Fruit fly (Drosophila melanogaster) whole organism, embryonic: ENCODE measurements around the gene ND-SGDH.

ENCODE experiments used
- BEAF-32 ChIP-seq: fragments of 200-800 bp; sonication (Bioruptor generic); optimal IDR thresholded peaks from 3 replicates; lab custom pipeline; 2017; ENCODE audit warnings: missing biosample characterization, missing genetic modification characterization, mild to moderate bottlenecking, moderate library complexity, missing genetic modification reagents
- Bgb ChIP-seq: fragments of 200-800 bp; sonication (Bioruptor generic); IDR thresholded peaks from 2 replicates; pipeline ENCODE4 v1.3.6; 2022; ENCODE audit warnings: missing biosample characterization, missing genetic modification characterization; ENCODE audit not compliant: partially characterized antibody
- C15 ChIP-seq: fragments of 200-800 bp; sonication (Bioruptor generic); IDR thresholded peaks from 3 replicates; pipeline ENCODE4 v1.3.6; 2022; ENCODE audit warnings: missing biosample characterization, missing genetic modification characterization
- CG10462 ChIP-seq: fragments of 200-800 bp; sonication (Bioruptor generic); optimal IDR thresholded peaks from 2 replicates; lab custom pipeline; 2016; ENCODE audit warnings: missing biosample characterization, missing genetic modification characterization
- CG1233 ChIP-seq: fragments of 200-800 bp; sonication (Bioruptor generic); optimal IDR thresholded peaks from 4 replicates; lab custom pipeline; 2018; ENCODE audit warnings: missing biosample characterization, mild to moderate bottlenecking, missing genetic modification characterization
- CG12769 ChIP-seq: fragments of 200-800 bp; sonication (Bioruptor generic); optimal IDR thresholded peaks from 2 replicates; lab custom pipeline; 2019; ENCODE audit warnings: missing biosample characterization, mild to moderate bottlenecking, missing genetic modification characterization, moderate library complexity
- CG13123 ChIP-seq: fragments of 200-800 bp; sonication (Bioruptor generic); optimal IDR thresholded peaks from 2 replicates; lab custom pipeline; 2016; ENCODE audit warnings: missing biosample characterization, missing genetic modification characterization
- CG13775 ChIP-seq: fragments of 200-800 bp; sonication (Bioruptor generic); optimal IDR thresholded peaks from 3 replicates; lab custom pipeline; 2017; ENCODE audit warnings: missing biosample characterization, mild to moderate bottlenecking, missing genetic modification characterization
- CG16813 ChIP-seq: fragments of 200-800 bp; sonication (Bioruptor generic); IDR thresholded peaks from 3 replicates; pipeline ENCODE4 v1.3.6; 2022; ENCODE audit warnings: missing biosample characterization, missing genetic modification characterization; ENCODE audit not compliant: partially characterized antibody
- CG30020 ChIP-seq: fragments of 200-800 bp; optimal IDR thresholded peaks from 2 replicates; lab custom pipeline; 2019; ENCODE audit warnings: missing biosample characterization, mild to moderate bottlenecking, missing genetic modification characterization, moderate library complexity
- CG3281 ChIP-seq: fragments of 200-800 bp; sonication (Bioruptor generic); optimal IDR thresholded peaks from 3 replicates; lab custom pipeline; 2017; ENCODE audit warnings: missing biosample characterization, mild to moderate bottlenecking, missing genetic modification characterization
- CG3726 ChIP-seq: fragments of 200-800 bp; sonication (Bioruptor generic); IDR thresholded peaks from 3 replicates; pipeline ENCODE4, ENCODE4 v1.3.6; 2022; ENCODE audit warnings: missing biosample characterization, missing genetic modification characterization
- CG4360 ChIP-seq: fragments of 200-800 bp; sonication (Bioruptor generic); IDR thresholded peaks from 2 replicates; pipeline ENCODE4 v1.3.6; 2022; ENCODE audit warnings: missing biosample characterization, missing genetic modification characterization
- CG4820 ChIP-seq: fragments of 200-800 bp; sonication (Bioruptor generic); optimal IDR thresholded peaks from 3 replicates; lab custom pipeline; 2016; ENCODE audit warnings: missing biosample characterization, missing genetic modification characterization
- CG6683 ChIP-seq: fragments of 200-800 bp; sonication (Bioruptor generic); optimal IDR thresholded peaks from 2 replicates; lab custom pipeline; 2017; ENCODE audit warnings: missing biosample characterization, mild to moderate bottlenecking, missing genetic modification characterization, missing genetic modification reagents
- CG7786 ChIP-seq: fragments of 200-800 bp; sonication (Bioruptor generic); optimal IDR thresholded peaks from 2 replicates; lab custom pipeline; 2016; ENCODE audit warnings: missing biosample characterization, missing genetic modification characterization
- CG8089 ChIP-seq: fragments of 200-800 bp; sonication (Bioruptor generic); optimal IDR thresholded peaks from 3 replicates; lab custom pipeline; 2016; ENCODE audit warnings: missing biosample characterization, missing genetic modification characterization
- CG8281 ChIP-seq: fragments of 200-800 bp; sonication (Bioruptor generic); optimal IDR thresholded peaks from 2 replicates; lab custom pipeline; 2018; ENCODE audit warnings: missing biosample characterization, mild to moderate bottlenecking, missing genetic modification characterization, moderate library complexity
- D ChIP-seq, 2 experiments: fragments of 200-800 bp in 1 of 2; fragments of >200 bp in 1 of 2; sonication (Bioruptor generic) in 1 of 2; optimal IDR thresholded peaks; 2 replicates in 1 of 2; 3 replicates in 1 of 2; lab custom pipeline; 2017; ENCODE audit warnings: mild to moderate bottlenecking in 1 of 2, missing biosample characterization in 1 of 2, missing genetic modification characterization in 1 of 2, missing genetic modification reagents in 1 of 2
- Doc3 ChIP-seq: fragments of 200-800 bp; sonication (Bioruptor generic); IDR thresholded peaks from 3 replicates; pipeline ENCODE4 v1.3.6; 2022; ENCODE audit warnings: missing biosample characterization, missing genetic modification characterization; ENCODE audit not compliant: partially characterized antibody
- Ets65A ChIP-seq: fragments of 200-800 bp; sonication (Bioruptor generic); peaks from one replicate; lab custom pipeline; 2016; ENCODE audit warnings: missing biosample characterization, missing genetic modification characterization
- Hr39 ChIP-seq: fragments of >200 bp; optimal IDR thresholded peaks from 2 replicates; lab custom pipeline; 2017
- MBD-R2 ChIP-seq: fragments of 200-800 bp; sonication (Bioruptor generic); IDR thresholded peaks from 2 replicates; pipeline ENCODE4 v1.3.6; 2022; ENCODE audit warnings: missing biosample characterization, missing genetic modification characterization
- NK7.1 ChIP-seq: fragments of 200-800 bp; sonication (Bioruptor generic); optimal IDR thresholded peaks from 3 replicates; lab custom pipeline; 2016; ENCODE audit warnings: missing biosample characterization, missing genetic modification characterization
- Oaz ChIP-seq: fragments of 200-800 bp; sonication (Bioruptor generic); IDR thresholded peaks from 2 replicates; pipeline ENCODE4 v1.3.6; 2022; ENCODE audit warnings: missing biosample characterization, missing genetic modification characterization
- Rfx ChIP-seq: fragments of 200-800 bp; sonication (Bioruptor generic); IDR thresholded peaks from 2 replicates; pipeline ENCODE4 v1.3.6; 2022; ENCODE audit warnings: missing biosample characterization, missing genetic modification characterization
- Six4 ChIP-seq: fragments of 200-800 bp; sonication (Bioruptor generic); optimal IDR thresholded peaks from 2 replicates; lab custom pipeline; 2016; ENCODE audit warnings: missing biosample characterization, missing genetic modification characterization
- cas ChIP-seq: fragments of 200-800 bp; sonication (Bioruptor generic); IDR thresholded peaks from 2 replicates; pipeline ENCODE4 v1.3.6; 2022; ENCODE audit warnings: missing biosample characterization, missing genetic modification characterization
- cato ChIP-seq: fragments of 200-800 bp; sonication (Bioruptor generic); optimal IDR thresholded peaks from 2 replicates; lab custom pipeline; 2016; ENCODE audit warnings: missing biosample characterization, missing genetic modification characterization, borderline replicate concordance
- crol ChIP-seq: fragments of 200-800 bp; sonication (Bioruptor generic); IDR thresholded peaks from 2 replicates; pipeline ENCODE4 v1.3.6; 2022; ENCODE audit warnings: missing biosample characterization, missing genetic modification characterization
- dimm ChIP-seq: fragments of 200-800 bp; sonication (Bioruptor generic); IDR thresholded peaks from 2 replicates; pipeline ENCODE4 v1.3.6; 2022; ENCODE audit warnings: missing biosample characterization, missing genetic modification characterization
- fd3F ChIP-seq: fragments of 200-800 bp; sonication (Bioruptor generic); optimal IDR thresholded peaks from 2 replicates; lab custom pipeline; 2018; ENCODE audit warnings: missing biosample characterization, mild to moderate bottlenecking, missing genetic modification characterization, moderate library complexity
- gfzf ChIP-seq: fragments of 200-800 bp; sonication (Bioruptor generic); optimal IDR thresholded peaks from 2 replicates; lab custom pipeline; 2016; ENCODE audit warnings: missing biosample characterization, mild to moderate bottlenecking, missing genetic modification characterization, moderate library complexity
- gt ChIP-seq: fragments of 200-800 bp; sonication (Bioruptor generic); IDR thresholded peaks from 2 replicates; pipeline ENCODE4 v1.3.6; 2022; ENCODE audit warnings: missing biosample characterization, missing genetic modification characterization
- jigr1 ChIP-seq: fragments of 200-800 bp; sonication (Bioruptor generic); IDR thresholded peaks from 3 replicates; pipeline ENCODE4 v1.3.6; 2022; ENCODE audit warnings: missing biosample characterization, missing genetic modification characterization
- jing ChIP-seq: fragments of 200-800 bp; sonication (Bioruptor generic); optimal IDR thresholded peaks from 2 replicates; lab custom pipeline; 2018; ENCODE audit warnings: missing biosample characterization, mild to moderate bottlenecking, missing genetic modification characterization
- ken ChIP-seq: fragments of 200-800 bp; sonication (Bioruptor generic); IDR thresholded peaks from 3 replicates; pipeline ENCODE4 v1.3.6; 2022; ENCODE audit warnings: missing biosample characterization, missing genetic modification characterization
- nerfin-2 ChIP-seq: fragments of 200-800 bp; sonication (Bioruptor generic); IDR thresholded peaks from 2 replicates; pipeline ENCODE4 v1.3.6; 2022; ENCODE audit warnings: missing biosample characterization, missing genetic modification characterization; ENCODE audit not compliant: partially characterized antibody
- pnt ChIP-seq: fragments of 200-800 bp; sonication (Bioruptor generic); optimal IDR thresholded peaks from 3 replicates; lab custom pipeline; 2016; ENCODE audit warnings: missing biosample characterization, missing genetic modification characterization
- psq ChIP-seq: fragments of 200-800 bp; sonication (Bioruptor generic); optimal IDR thresholded peaks from 2 replicates; lab custom pipeline; 2017; ENCODE audit warnings: missing biosample characterization, missing genetic modification characterization
- pzg ChIP-seq: fragments of 200-800 bp; sonication (Bioruptor generic); optimal IDR thresholded peaks from 3 replicates; lab custom pipeline; 2018; ENCODE audit warnings: missing biosample characterization, mild to moderate bottlenecking, missing genetic modification characterization, moderate library complexity
- rib ChIP-seq: fragments of 200-800 bp; sonication (Bioruptor generic); IDR thresholded peaks from 2 replicates; pipeline ENCODE4 v1.3.6; 2022; ENCODE audit warnings: missing biosample characterization, missing genetic modification characterization
- shn ChIP-seq: fragments of 200-800 bp; sonication (Bioruptor generic); optimal IDR thresholded peaks from 3 replicates; lab custom pipeline; 2016; ENCODE audit warnings: missing biosample characterization, missing genetic modification characterization
- sima ChIP-seq: fragments of 200-800 bp; sonication (Bioruptor generic); optimal IDR thresholded peaks from 2 replicates; lab custom pipeline; 2016; ENCODE audit warnings: missing biosample characterization, missing genetic modification characterization
- sr ChIP-seq: fragments of 200-800 bp; sonication (Bioruptor generic); IDR thresholded peaks from 3 replicates; pipeline ENCODE4 v1.3.6; 2022; ENCODE audit warnings: missing biosample characterization, missing genetic modification characterization
- tap ChIP-seq: fragments of 200-800 bp; optimal IDR thresholded peaks from 3 replicates; lab custom pipeline; 2019; ENCODE audit warnings: missing biosample characterization, mild to moderate bottlenecking, missing genetic modification characterization, moderate library complexity
- trh ChIP-seq: fragments of 200-800 bp; sonication (Bioruptor generic); optimal IDR thresholded peaks from 2 replicates; lab custom pipeline; 2016; ENCODE audit warnings: missing biosample characterization, missing genetic modification characterization
- zen2 ChIP-seq: fragments of 200-800 bp; sonication (Bioruptor generic); IDR thresholded peaks from 3 replicates; pipeline ENCODE4 v1.3.6; 2022; ENCODE audit warnings: missing biosample characterization, missing genetic modification characterization; ENCODE audit not compliant: partially characterized antibody
- zfh1 ChIP-seq: fragments of 200-800 bp; sonication (Bioruptor generic); IDR thresholded peaks from 3 replicates; pipeline ENCODE4 v1.3.6; 2022; ENCODE audit warnings: missing biosample characterization, missing genetic modification characterization

The ND-SGDH gene

dm6 chr3L:12162156-12162682 lies 23.8 kb upstream of the ND-SGDH start (continued):
- TF ChIP-seq CG16813 (GFP tag; lab: Robert Waterston, UW) (0 out of 3 replicates have a peak, but pooled peaks have one; percentile 13), CG13775 (GFP tag; lab: Kevin White, UChicago) (no peak), CG3726 (no peak), cas (GFP tag; lab: Robert Waterston, UW) (no peak), CG8281 (no peak), trh (GFP tag; lab: Kevin White, UChicago) (no peak), ken (GFP tag; lab: Robert Waterston, UW) (no peak), Oaz (no peak), CG4820 (GFP tag; lab: Kevin White, UChicago) (no peak), fd3F (GFP tag; lab: Kevin White, UChicago) (no peak), Rfx (GFP tag; lab: Robert Waterston, UW) (peak; percentile 13; the same call in 1 of the 2 replicates), shn (no peak), crol (GFP tag; lab: Robert Waterston, UW) (peak; percentile 66), zen2 (no peak), cato (no peak), Ets65A (GFP tag; lab: Kevin White, UChicago) (peak; percentile 71), Six4 (GFP tag; lab: Kevin White, UChicago) (no peak), pnt (GFP tag; lab: Kevin White, UChicago) (no peak), D (optimal IDR thresholded peaks at IDR 0.05; lab: Kevin White, UChicago) (no peak), D (GFP tag; optimal IDR thresholded peaks at IDR 0.05; lab: Kevin White, UChicago) (no peak), sr (no peak), rib (GFP tag; lab: Robert Waterston, UW) (no peak), tap (tag; lab: Kevin White, UChicago) (no peak), CG8089 (GFP tag; lab: Kevin White, UChicago) (no peak), CG7786 (GFP tag; lab: Kevin White, UChicago) (no peak), Hr39 (lab: Kevin White, UChicago) (peak; percentile 56), CG12769 (tag; lab: Kevin White, UChicago) (no peak), gt (GFP tag; lab: Robert Waterston, UW) (no peak), CG10462 (GFP tag; lab: Kevin White, UChicago) (no peak), nerfin-2 (GFP tag; lab: Robert Waterston, UW) (no peak)
- TF ChIP-seq, all 482 proteins: peak for 13

DNA sequence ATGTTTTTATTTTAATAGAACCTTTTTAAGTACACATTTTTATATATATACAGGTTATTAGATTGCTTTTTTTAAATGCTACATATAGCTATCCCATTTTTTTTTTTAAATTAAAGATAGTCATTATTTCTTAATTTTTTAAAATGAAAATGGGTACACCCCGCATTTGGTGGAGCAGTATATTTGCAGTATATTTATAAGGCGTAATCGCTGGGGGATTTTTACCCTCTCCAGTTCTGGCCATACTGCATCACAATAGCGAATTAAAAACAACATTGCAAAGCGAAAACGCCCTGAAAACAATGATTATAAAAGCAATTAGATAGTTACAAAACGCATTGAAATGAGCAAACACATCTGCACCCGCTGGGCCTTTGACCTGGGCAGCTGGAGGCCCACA lies 10.6 kb upstream of the ND-SGDH start, which contains the start of gene CG32099:
CG32099 (plus strand) TSS at position 250 of the 400 bp plus-strand sequence.
- TF ChIP-seq MBD-R2 (GFP tag; lab: Robert Waterston, UW) (peak; percentile 47; the same call in 1 of the 2 replicates), jing (GFP tag; lab: Kevin White, UChicago) (no peak), BEAF-32 (peak; percentile 7), pzg (GFP tag; lab: Kevin White, UChicago) (peak; percentile 29), CG4360 (GFP tag; lab: Robert Waterston, UW) (no peak), gfzf (GFP tag; lab: Kevin White, UChicago) (peak; percentile 60)

- TF ChIP-seq psq (GFP tag; lab: Kevin White, UChicago) (peak; percentile 76), dimm (GFP tag; lab: Robert Waterston, UW) (no peak), jigr1 (GFP tag; lab: Robert Waterston, UW) (no peak), CG6683 (GFP tag; lab: Kevin White, UChicago) (no peak), C15 (no peak), zfh1 (no peak), CG1233 (GFP tag; lab: Kevin White, UChicago) (no peak), Bgb (GFP tag; lab: Robert Waterston, UW) (no peak), sima (GFP tag; lab: Kevin White, UChicago) (no peak), Oaz (no peak), CG30020 (no peak), CG3281 (no peak), NK7.1 (no peak), CG13123 (GFP tag; lab: Kevin White, UChicago) (no peak), Doc3 (GFP tag; lab: Robert Waterston, UW) (0 out of 3 replicates have a peak, but pooled peaks have one; percentile 17)
Measured at dm6 chr3L:12146970-12147369, 8.6 kb upstream of the ND-SGDH start.
